Worm (Caenorhabditis elegans) whole organism, L1 larva: Measurements from ENCODE around the gene rgs-10.

Experiments
- C16A3.4 ChIP-seq: fragments of 150-350 bp; optimal IDR thresholded peaks from 2 replicates; lab custom pipeline; 2014; ENCODE audit warnings: missing biosample characterization, missing genetic modification characterization
- C34B4.2 ChIP-seq: sonication (generic microtip); optimal IDR thresholded peaks from 2 replicates; lab custom pipeline; 2017; ENCODE audit warnings: mild to moderate bottlenecking, missing genetic modification characterization, missing compliant biosample characterization
- F16B12.6 ChIP-seq: fragments of 150-350 bp; optimal IDR thresholded peaks from 2 replicates; lab custom pipeline; 2014; ENCODE audit warnings: missing biosample characterization, missing genetic modification characterization
- aha-1 ChIP-seq: fragments of 150-350 bp; optimal IDR thresholded peaks from 2 replicates; lab custom pipeline; 2014; ENCODE audit warnings: missing biosample characterization, missing genetic modification characterization
- aly-2 ChIP-seq: fragments of 150-350 bp; optimal IDR thresholded peaks from 2 replicates; lab custom pipeline; 2014; ENCODE audit warnings: missing biosample characterization, missing genetic modification characterization
- blmp-1 ChIP-seq: fragments of 150-350 bp; optimal IDR thresholded peaks from 2 replicates; lab custom pipeline; 2014; ENCODE audit warnings: missing biosample characterization, missing genetic modification characterization
- ceh-8 ChIP-seq: fragments of 200-800 bp; sonication (Bioruptor generic); optimal IDR thresholded peaks from 2 replicates; lab custom pipeline; 2018; ENCODE audit warnings: mild to moderate bottlenecking, missing genetic modification characterization, moderate library complexity, missing compliant biosample characterization
- ceh-82 ChIP-seq, 3 experiments: fragments of 150-350 bp in 1 of 3; sonication (generic microtip) in 2 of 3; optimal IDR thresholded peaks; 2 replicates each; lab custom pipeline; 2014 to 2017; ENCODE audit warnings: missing biosample characterization in 3 of 3, missing genetic modification characterization in 3 of 3
- dpl-1 ChIP-seq, 3 experiments: fragments of 150-350 bp in 2 of 3; sonication (generic microtip) in 1 of 3; optimal IDR thresholded peaks; 2 replicates each; lab custom pipeline; 2014 to 2017; ENCODE audit warnings: missing biosample characterization in 3 of 3, missing genetic modification characterization in 3 of 3, missing genetic modification reagents in 3 of 3
- efl-1 ChIP-seq, 4 experiments: fragments of 150-350 bp; optimal IDR thresholded peaks in 3 of 4; peaks in 1 of 4; 1 replicate in 1 of 4; 2 replicates in 3 of 4; lab custom pipeline; 2014; ENCODE audit warnings: missing biosample characterization in 2 of 4, missing genetic modification characterization in 2 of 4, missing genetic modification reagents in 2 of 4
- efl-3 ChIP-seq: fragments of 200-800 bp; sonication (Bioruptor generic); optimal IDR thresholded peaks from 2 replicates; lab custom pipeline; 2018; ENCODE audit warnings: mild to moderate bottlenecking, missing genetic modification characterization, missing compliant biosample characterization
- egl-27 ChIP-seq, 2 experiments: fragments of 150-350 bp in 1 of 2; sonication (generic microtip); optimal IDR thresholded peaks; 3 replicates each; lab custom pipeline; 2017 to 2018; ENCODE audit warnings: missing biosample characterization in 2 of 2, missing genetic modification characterization in 2 of 2, missing genetic modification reagents in 2 of 2
- elt-2 ChIP-seq: sonication (generic microtip); optimal IDR thresholded peaks from 2 replicates; lab custom pipeline; 2016; ENCODE audit warnings: missing genetic modification characterization, mild to moderate bottlenecking, inconsistent platforms, missing compliant biosample characterization, missing genetic modification reagents
- elt-3 ChIP-seq, 6 experiments: fragments of 150-350 bp in 1 of 6; sonication (generic microtip); optimal IDR thresholded peaks; 2 replicates each; lab custom pipeline; 2017 to 2018; ENCODE audit warnings: missing biosample characterization in 6 of 6, missing genetic modification characterization in 6 of 6, inconsistent platforms in 1 of 6
- fkh-8 ChIP-seq: sonication (generic microtip); optimal IDR thresholded peaks from 2 replicates; lab custom pipeline; 2016; ENCODE audit warnings: mild to moderate bottlenecking, missing genetic modification characterization, missing compliant biosample characterization
- fos-1 ChIP-seq: fragments of 150-350 bp; optimal IDR thresholded peaks from 2 replicates; lab custom pipeline; 2014; ENCODE audit warnings: missing biosample characterization, missing genetic modification characterization
- hlh-17 ChIP-seq: fragments of 200-800 bp; sonication (Bioruptor generic); optimal IDR thresholded peaks from 2 replicates; lab custom pipeline; 2018; ENCODE audit warnings: missing genetic modification characterization, mild to moderate bottlenecking, missing compliant biosample characterization, moderate library complexity, borderline replicate concordance
- hpl-2 ChIP-seq: fragments of 150-350 bp; optimal IDR thresholded peaks from 2 replicates; lab custom pipeline; 2014; ENCODE audit warnings: missing biosample characterization, missing genetic modification reagents, missing genetic modification characterization
- lin-14 ChIP-seq: fragments of 200-800 bp; sonication (Bioruptor generic); optimal IDR thresholded peaks from 2 replicates; lab custom pipeline; 2018; ENCODE audit warnings: mild to moderate bottlenecking, missing genetic modification characterization, moderate library complexity, missing compliant biosample characterization
- lin-15B ChIP-seq: fragments of 150-350 bp; sonication (generic microtip); optimal IDR thresholded peaks from 3 replicates; lab custom pipeline; 2014; ENCODE audit warnings: missing biosample characterization, missing genetic modification characterization
- lin-35 ChIP-seq, 2 experiments: fragments of 150-350 bp; optimal IDR thresholded peaks; 2 replicates each; lab custom pipeline; 2014; ENCODE audit warnings: missing biosample characterization in 2 of 2, missing genetic modification characterization in 2 of 2, missing genetic modification reagents in 2 of 2
- lir-3 ChIP-seq: sonication (generic microtip); optimal IDR thresholded peaks from 2 replicates; lab custom pipeline; 2016; ENCODE audit warnings: mild to moderate bottlenecking, missing genetic modification characterization, moderate library complexity, missing compliant biosample characterization; ENCODE audit not compliant: poor library complexity
- lsy-2 ChIP-seq, 2 experiments: fragments of 150-350 bp; optimal IDR thresholded peaks; 2 replicates each; lab custom pipeline; 2014; ENCODE audit warnings: missing biosample characterization in 2 of 2, missing genetic modification characterization in 2 of 2
- mef-2 ChIP-seq: fragments of 150-350 bp; optimal IDR thresholded peaks from 2 replicates; lab custom pipeline; 2014; ENCODE audit warnings: missing biosample characterization, missing genetic modification characterization
- nhr-11 ChIP-seq: fragments of 150-350 bp; optimal IDR thresholded peaks from 2 replicates; lab custom pipeline; 2014; ENCODE audit warnings: missing biosample characterization, missing genetic modification characterization
- nhr-12 ChIP-seq: sonication (generic microtip); optimal IDR thresholded peaks from 2 replicates; lab custom pipeline; 2017; ENCODE audit warnings: missing biosample characterization, missing genetic modification characterization
- nhr-19 ChIP-seq: fragments of 200-800 bp; sonication (Bioruptor generic); conservative IDR thresholded peaks from 2 replicates; pipeline ENCODE4 v1.3.6; 2022; ENCODE audit warnings: missing genetic modification characterization, missing compliant biosample characterization
- nhr-20 ChIP-seq: sonication (generic microtip); optimal IDR thresholded peaks from 2 replicates; lab custom pipeline; 2016; ENCODE audit warnings: mild to moderate bottlenecking, missing genetic modification characterization, missing compliant biosample characterization
- nhr-28 ChIP-seq: fragments of 150-350 bp; optimal IDR thresholded peaks from 2 replicates; lab custom pipeline; 2014; ENCODE audit warnings: missing biosample characterization, missing genetic modification characterization
- nhr-71 ChIP-seq: sonication (generic microtip); optimal IDR thresholded peaks from 2 replicates; lab custom pipeline; 2016; ENCODE audit warnings: mild to moderate bottlenecking, missing genetic modification characterization, moderate library complexity, missing compliant biosample characterization
- nhr-77 ChIP-seq: fragments of 150-350 bp; optimal IDR thresholded peaks from 2 replicates; lab custom pipeline; 2014; ENCODE audit warnings: missing biosample characterization, missing genetic modification characterization
- nhr-84 ChIP-seq: sonication (generic microtip); optimal IDR thresholded peaks from 2 replicates; lab custom pipeline; 2017; ENCODE audit warnings: missing biosample characterization, missing genetic modification characterization
- nhr-85 ChIP-seq: sonication (generic microtip); peaks from one replicate; lab custom pipeline; 2016; ENCODE audit warnings: missing genetic modification characterization, inconsistent platforms, missing compliant biosample characterization
- nhr-90 ChIP-seq: sonication (generic microtip); optimal IDR thresholded peaks from 2 replicates; lab custom pipeline; 2016; ENCODE audit warnings: mild to moderate bottlenecking, missing genetic modification characterization, missing compliant biosample characterization; ENCODE audit not compliant: poor library complexity
- pag-3 ChIP-seq: sonication (generic microtip); optimal IDR thresholded peaks from 2 replicates; lab custom pipeline; 2017; ENCODE audit warnings: missing genetic modification characterization, mild to moderate bottlenecking, missing compliant biosample characterization, antibody characterized with exemption, borderline replicate concordance; ENCODE audit not compliant: insufficient read depth
- pax-3 ChIP-seq: fragments of 200-800 bp; sonication (Bioruptor generic); optimal IDR thresholded peaks from 2 replicates; lab custom pipeline; 2018; ENCODE audit warnings: mild to moderate bottlenecking, missing genetic modification characterization, moderate library complexity, missing compliant biosample characterization
- pqm-1 ChIP-seq: sonication (generic microtip); optimal IDR thresholded peaks from 3 replicates; lab custom pipeline; 2017; ENCODE audit warnings: missing biosample characterization, missing genetic modification characterization
- rnt-1 ChIP-seq: sonication (generic microtip); optimal IDR thresholded peaks from 2 replicates; lab custom pipeline; 2016; ENCODE audit warnings: mild to moderate bottlenecking, missing genetic modification characterization, moderate library complexity, missing compliant biosample characterization
- skn-1 ChIP-seq: fragments of 150-350 bp; optimal IDR thresholded peaks from 2 replicates; lab custom pipeline; 2014; ENCODE audit warnings: missing biosample characterization, missing genetic modification characterization
- snpc-4 ChIP-seq: fragments of 150-350 bp; optimal IDR thresholded peaks from 2 replicates; lab custom pipeline; 2014; ENCODE audit warnings: missing biosample characterization, missing genetic modification characterization
- snu-23 ChIP-seq: sonication (generic microtip); optimal IDR thresholded peaks from 2 replicates; lab custom pipeline; 2016; ENCODE audit warnings: missing genetic modification characterization, missing compliant biosample characterization
- sox-4 ChIP-seq: sonication (generic microtip); optimal IDR thresholded peaks from 2 replicates; lab custom pipeline; 2016; ENCODE audit warnings: missing genetic modification characterization, missing compliant biosample characterization
- sptf-1 ChIP-seq: fragments of 150-350 bp; optimal IDR thresholded peaks from 2 replicates; lab custom pipeline; 2014; ENCODE audit warnings: missing biosample characterization, missing genetic modification characterization
- tlp-1 ChIP-seq: fragments of 150-350 bp; optimal IDR thresholded peaks from 2 replicates; lab custom pipeline; 2014; ENCODE audit warnings: missing biosample characterization, missing genetic modification characterization
- unc-62 ChIP-seq: fragments of 150-350 bp; optimal IDR thresholded peaks from 2 replicates; lab custom pipeline; 2014; ENCODE audit warnings: missing biosample characterization, missing genetic modification reagents, missing genetic modification characterization

Gene rgs-10

DNA sequence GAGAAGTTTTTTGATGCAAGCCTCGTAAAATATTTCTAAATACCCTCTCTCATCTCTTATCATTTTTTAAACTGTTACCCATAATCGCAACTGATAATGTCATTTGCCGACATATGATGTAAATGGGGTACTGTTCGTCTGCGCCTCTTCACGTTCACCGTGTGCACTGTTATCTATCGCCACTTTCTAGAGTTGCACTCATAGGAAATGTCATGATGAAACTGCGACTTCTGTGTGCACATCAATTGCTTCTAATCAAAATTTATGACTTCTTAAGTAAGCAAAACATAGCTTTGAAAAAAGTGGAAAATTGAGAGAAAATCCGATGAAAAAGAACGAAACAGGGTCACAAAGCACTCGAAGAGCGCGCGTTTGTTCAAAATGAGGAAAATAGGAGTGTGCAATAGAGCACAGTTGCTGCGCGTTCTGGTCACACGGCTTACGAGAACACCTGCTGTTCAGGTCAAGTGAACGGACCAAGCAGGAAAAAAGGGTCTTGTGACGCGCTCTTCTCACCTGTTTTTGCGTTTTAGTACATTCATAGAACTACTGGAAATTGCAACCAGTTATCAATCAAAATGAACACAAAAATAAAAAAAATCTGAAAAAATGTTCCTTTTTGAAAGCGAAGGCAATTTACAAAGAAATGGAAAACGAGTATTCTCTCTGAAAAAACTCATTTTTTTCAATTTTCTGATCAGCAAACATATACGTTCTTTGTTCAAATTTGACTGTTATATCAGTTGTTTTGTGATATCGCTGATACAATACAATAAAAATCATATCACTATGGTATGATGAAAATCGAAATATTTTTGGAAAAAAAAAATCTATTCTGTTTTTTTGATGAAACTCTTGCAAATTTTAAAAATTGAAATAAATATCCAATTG, 15.8 kb upstream of the rgs-10 start:
- peak in 1 of 3 experiments; percentile 47 for TF ChIP-seq dpl-1 (GFP tag; optimal IDR thresholded peaks at IDR 0.05; lab: Kevin White, UChicago)
- TF ChIP-seq elt-2 (tag; lab: Kevin White, UChicago) = peak; percentile 98
- peak; percentile 40 for TF ChIP-seq nhr-77
- TF ChIP-seq nhr-90 (tag; lab: Kevin White, UChicago) = peak; percentile 59
- TF ChIP-seq lsy-2 (tag; optimal IDR thresholded peaks at IDR 0.05; lab: Kevin White, UChicago) = peak in 1 of 2 experiments; percentile 20
- TF ChIP-seq efl-1 (optimal IDR thresholded peaks at IDR 0.05; lab: Kevin White, UChicago) = peak in 1 of 2 experiments; percentile 9
- peak; percentile 6 to 91 for TF ChIP-seq efl-1 (GFP tag; optimal IDR thresholded peaks at IDR 0.05 in 1 of 2; lab: Kevin White, UChicago)
- TF ChIP-seq hlh-17 = no peak
- no peak for TF ChIP-seq unc-62 (GFP tag; lab: Kevin White, UChicago)
- no peak for TF ChIP-seq snu-23 (GFP tag; lab: Kevin White, UChicago)
- TF ChIP-seq ceh-82 (tag; optimal IDR thresholded peaks at IDR 0.05; lab: Kevin White, UChicago) = peak in 1 of 3 experiments; percentile 17
- TF ChIP-seq nhr-12 = no peak
- peak; percentile 3 to 41 for TF ChIP-seq lin-35 (GFP tag; optimal IDR thresholded peaks at IDR 0.05; lab: Kevin White, UChicago)
- peak; percentile 1 for TF ChIP-seq snpc-4 (tag; lab: Kevin White, UChicago)
- TF ChIP-seq C16A3.4 (tag; lab: Kevin White, UChicago) = peak; percentile 28
- peak; percentile 82 for TF ChIP-seq tlp-1 (tag; lab: Kevin White, UChicago)
- peak; percentile 5 for TF ChIP-seq hpl-2 (GFP tag; lab: Kevin White, UChicago)
- peak; percentile 20 for TF ChIP-seq skn-1 (tag; lab: Kevin White, UChicago)
- TF ChIP-seq lin-14 (GFP tag; lab: Kevin White, UChicago) = peak; percentile 84
- TF ChIP-seq nhr-19 = 0 out of 2 replicates have a peak, but pooled peaks have one; percentile 3
- TF ChIP-seq rnt-1 = peak; percentile 27
- no peak for TF ChIP-seq F16B12.6 (tag; lab: Kevin White, UChicago)
- peak; percentile 43 for TF ChIP-seq nhr-71 (tag; lab: Kevin White, UChicago)
- TF ChIP-seq pqm-1 (tag; lab: Kevin White, UChicago) = peak; percentile 68
- peak; percentile 35 for TF ChIP-seq lin-15B
- peak; percentile 34 for TF ChIP-seq nhr-20 (tag; lab: Kevin White, UChicago)
- TF ChIP-seq fkh-8 (tag; lab: Kevin White, UChicago) = no peak
- TF ChIP-seq, all 84 proteins: peak for 20

DNA sequence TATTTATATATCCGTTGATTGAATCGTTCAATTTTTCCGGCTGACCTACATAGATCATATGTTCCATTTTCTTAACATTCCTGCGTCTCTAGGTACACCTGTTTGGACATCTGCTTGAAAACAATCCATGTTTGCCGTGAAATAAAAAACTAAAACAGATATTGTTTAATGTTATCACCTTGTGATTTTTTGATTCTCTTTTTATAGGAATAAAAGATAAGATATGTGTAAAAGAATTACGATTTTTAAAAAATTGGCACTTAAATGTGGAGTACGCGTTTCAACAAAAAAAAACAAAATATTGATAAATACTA, 15.2 kb upstream of the rgs-10 start:
- TF ChIP-seq nhr-84 (tag; lab: Kevin White, UChicago) (no peak), egl-27 (tag; optimal IDR thresholded peaks at IDR 0.05; lab: Kevin White, UChicago) (no peak), elt-2 (tag; lab: Kevin White, UChicago) (no peak), elt-3 (tag; optimal IDR thresholded peaks at IDR 0.05; lab: Kevin White, UChicago) (peak in 1 of 6 experiments; percentile 72), blmp-1 (tag; lab: Kevin White, UChicago) (peak; percentile 33), aha-1 (no peak), aly-2 (tag; lab: Kevin White, UChicago) (no peak), ceh-82 (tag; optimal IDR thresholded peaks at IDR 0.05; lab: Kevin White, UChicago) (no peak), nhr-85 (tag; lab: Kevin White, UChicago) (peak; percentile 73), C34B4.2 (tag; lab: Kevin White, UChicago) (no peak), lin-35 (GFP tag; optimal IDR thresholded peaks at IDR 0.05; lab: Kevin White, UChicago) (peak in 1 of 2 experiments; percentile 23), efl-3 (no peak), nhr-77 (no peak), nhr-28 (no peak)

ce11 chrX:14951797-14952196, 10.8 kb upstream of the rgs-10 start:
- TF ChIP-seq elt-3 (tag; optimal IDR thresholded peaks at IDR 0.05; lab: Kevin White, UChicago) (no peak), rnt-1 (no peak), nhr-11 (no peak), mef-2 (tag; lab: Kevin White, UChicago) (no peak), pax-3 (tag; lab: Kevin White, UChicago) (no peak), efl-1 (optimal IDR thresholded peaks at IDR 0.05; lab: Kevin White, UChicago) (no peak), efl-1 (GFP tag; optimal IDR thresholded peaks at IDR 0.05 in 1 of 2; lab: Kevin White, UChicago) (no peak), sptf-1 (no peak), sox-4 (no peak), pag-3 (tag; lab: Kevin White, UChicago) (no peak), lir-3 (tag; lab: Kevin White, UChicago) (no peak), fos-1 (no peak), ceh-8 (GFP tag; lab: Kevin White, UChicago) (no peak), nhr-77 (no peak), blmp-1 (tag; lab: Kevin White, UChicago) (no peak)
